Worm (Caenorhabditis elegans) whole organism, L2 larva: Measurements from ENCODE around the gene F13H10.9.

Experiments used
- C34F6.9 ChIP-seq: fragments of 150-350 bp; optimal IDR thresholded peaks from 2 replicates; lab custom pipeline; 2014; ENCODE audit warnings: missing biosample characterization, missing genetic modification characterization
- F13H6.1 ChIP-seq: sonication (generic microtip); optimal IDR thresholded peaks from 2 replicates; lab custom pipeline; 2016; ENCODE audit warnings: missing genetic modification characterization, missing compliant biosample characterization
- R02D3.7 ChIP-seq: fragments of 150-350 bp; optimal IDR thresholded peaks from 2 replicates; lab custom pipeline; 2014; ENCODE audit warnings: missing biosample characterization, missing genetic modification characterization
- ZK546.5 ChIP-seq: sonication (generic microtip); optimal IDR thresholded peaks from 2 replicates; lab custom pipeline; 2017; ENCODE audit warnings: missing biosample characterization, missing genetic modification characterization
- alr-1 ChIP-seq: fragments of 150-350 bp; optimal IDR thresholded peaks from 2 replicates; lab custom pipeline; 2014; ENCODE audit warnings: missing biosample characterization, missing genetic modification characterization
- ama-1 ChIP-seq: fragments of 150-350 bp; optimal IDR thresholded peaks from 2 replicates; lab custom pipeline; 2018; ENCODE audit warnings: inconsistent platforms
- blmp-1 ChIP-seq: sonication (generic microtip); optimal IDR thresholded peaks from 2 replicates; lab custom pipeline; 2017; ENCODE audit warnings: missing genetic modification characterization, mild to moderate bottlenecking, missing compliant biosample characterization, antibody characterized with exemption, moderate library complexity; ENCODE audit not compliant: insufficient read depth
- crh-2 ChIP-seq: sonication (generic microtip); optimal IDR thresholded peaks from 2 replicates; lab custom pipeline; 2017; ENCODE audit warnings: missing biosample characterization, missing genetic modification characterization
- elt-1 ChIP-seq: fragments of 150-350 bp; optimal IDR thresholded peaks from 2 replicates; lab custom pipeline; 2014; ENCODE audit warnings: missing biosample characterization, missing genetic modification characterization
- elt-3 ChIP-seq: sonication (generic microtip); optimal IDR thresholded peaks from 2 replicates; lab custom pipeline; 2017; ENCODE audit warnings: missing biosample characterization, missing genetic modification characterization
- fos-1 ChIP-seq: fragments of 150-350 bp; optimal IDR thresholded peaks from 2 replicates; lab custom pipeline; 2014; ENCODE audit warnings: missing biosample characterization, missing genetic modification characterization
- lin-11 ChIP-seq: fragments of 150-350 bp; sonication (generic microtip); optimal IDR thresholded peaks from 2 replicates; lab custom pipeline; 2014; ENCODE audit warnings: missing biosample characterization, missing genetic modification characterization, inconsistent platforms, mixed read lengths
- lsy-2 ChIP-seq, 2 experiments: fragments of 150-350 bp in 1 of 2; sonication (generic microtip) in 1 of 2; optimal IDR thresholded peaks; 2 replicates each; lab custom pipeline; 2014 to 2017; ENCODE audit warnings: missing biosample characterization in 2 of 2, missing genetic modification characterization in 2 of 2
- nhr-11 ChIP-seq: fragments of 150-350 bp; optimal IDR thresholded peaks from 2 replicates; lab custom pipeline; 2014; ENCODE audit warnings: missing biosample characterization, missing genetic modification characterization
- nhr-12 ChIP-seq: fragments of 150-350 bp; optimal IDR thresholded peaks from 2 replicates; lab custom pipeline; 2014; ENCODE audit warnings: missing biosample characterization, missing genetic modification characterization
- nhr-21 ChIP-seq: fragments of 150-350 bp; optimal IDR thresholded peaks from 2 replicates; lab custom pipeline; 2014; ENCODE audit warnings: missing biosample characterization, missing genetic modification characterization
- nhr-23 ChIP-seq: fragments of 150-350 bp; optimal IDR thresholded peaks from 2 replicates; lab custom pipeline; 2014; ENCODE audit warnings: missing biosample characterization, missing genetic modification reagents, missing genetic modification characterization
- nhr-237 ChIP-seq: fragments of 150-350 bp; optimal IDR thresholded peaks from 2 replicates; lab custom pipeline; 2014; ENCODE audit warnings: missing biosample characterization, missing genetic modification characterization
- nhr-25 ChIP-seq: fragments of 150-350 bp; sonication (generic microtip); optimal IDR thresholded peaks from 3 replicates; lab custom pipeline; 2014; ENCODE audit warnings: missing biosample characterization, missing genetic modification characterization
- peb-1 ChIP-seq: fragments of 150-350 bp; optimal IDR thresholded peaks from 2 replicates; lab custom pipeline; 2014; ENCODE audit warnings: missing biosample characterization, missing genetic modification characterization
- sem-4 ChIP-seq: fragments of 150-350 bp; optimal IDR thresholded peaks from 2 replicates; lab custom pipeline; 2014; ENCODE audit warnings: missing biosample characterization, missing genetic modification reagents, missing genetic modification characterization
- skn-1 ChIP-seq: sonication (generic microtip); optimal IDR thresholded peaks from 2 replicates; lab custom pipeline; 2017; ENCODE audit warnings: missing biosample characterization, missing genetic modification characterization
- snpc-4 ChIP-seq: fragments of 150-350 bp; optimal IDR thresholded peaks from 2 replicates; lab custom pipeline; 2014; ENCODE audit warnings: missing biosample characterization, missing genetic modification characterization
- unc-39 ChIP-seq: fragments of 150-350 bp; optimal IDR thresholded peaks from 2 replicates; lab custom pipeline; 2014; ENCODE audit warnings: missing biosample characterization, missing genetic modification characterization
- unc-62 ChIP-seq: fragments of 150-350 bp; optimal IDR thresholded peaks from 2 replicates; lab custom pipeline; 2014; ENCODE audit warnings: missing biosample characterization, missing genetic modification reagents, missing genetic modification characterization
- zag-1 ChIP-seq: fragments of 150-350 bp; optimal IDR thresholded peaks from 2 replicates; lab custom pipeline; 2014; ENCODE audit warnings: missing biosample characterization, missing genetic modification characterization
- ztf-11 ChIP-seq: sonication (generic microtip); optimal IDR thresholded peaks from 2 replicates; lab custom pipeline; 2017; ENCODE audit warnings: missing biosample characterization, missing genetic modification characterization
- ztf-4 ChIP-seq: fragments of 150-350 bp; optimal IDR thresholded peaks from 2 replicates; lab custom pipeline; 2014; ENCODE audit warnings: missing biosample characterization, missing genetic modification characterization

Gene F13H10.9

ce11 chrIV:11049806-11050205 is 48.1 kb downstream of the F13H10.9 start, which contains the start of gene F36H1.3:
TSS of gene F36H1.3 (plus strand) at chrIV:11050128.
- TF ChIP-seq ztf-11 (tag; lab: Kevin White, UChicago): no peak
- no peak for TF ChIP-seq nhr-23 (tag; lab: Kevin White, UChicago)
- no peak for TF ChIP-seq alr-1 (tag; lab: Kevin White, UChicago)
- TF ChIP-seq blmp-1 (tag; lab: Kevin White, UChicago): no peak
- no peak for TF ChIP-seq R02D3.7 (tag; lab: Kevin White, UChicago)
- TF ChIP-seq peb-1 (tag; lab: Kevin White, UChicago): no peak
- TF ChIP-seq F13H6.1 (tag; lab: Kevin White, UChicago): no peak
- TF ChIP-seq sem-4 (tag; lab: Kevin White, UChicago): no peak
- no peak for TF ChIP-seq C34F6.9 (tag; lab: Kevin White, UChicago)
- TF ChIP-seq ztf-4 (tag; lab: Kevin White, UChicago): no peak
- no peak for TF ChIP-seq snpc-4 (tag; lab: Kevin White, UChicago)
- TF ChIP-seq nhr-12 (tag; lab: Kevin White, UChicago): no peak
- TF ChIP-seq elt-3 (tag; lab: Kevin White, UChicago): no peak
- TF ChIP-seq skn-1 (tag; lab: Kevin White, UChicago): no peak
- no peak for TF ChIP-seq fos-1
- TF ChIP-seq lin-11 (tag; lab: Kevin White, UChicago): no peak
- TF ChIP-seq ama-1 (lab: Kevin White, UChicago): no peak
- no peak for TF ChIP-seq crh-2
- no peak for TF ChIP-seq nhr-25 (tag; lab: Kevin White, UChicago)
- TF ChIP-seq unc-39 (tag; lab: Kevin White, UChicago): no peak

- TF ChIP-seq nhr-25 (tag; lab: Kevin White, UChicago) (no peak), lsy-2 (tag; optimal IDR thresholded peaks at IDR 0.05; lab: Kevin White, UChicago) (no peak), ztf-4 (tag; lab: Kevin White, UChicago) (no peak), nhr-21 (tag; lab: Kevin White, UChicago) (no peak), R02D3.7 (tag; lab: Kevin White, UChicago) (no peak), nhr-237 (tag; lab: Kevin White, UChicago) (no peak), nhr-23 (tag; lab: Kevin White, UChicago) (no peak), ZK546.5 (no peak), nhr-11 (tag; lab: Kevin White, UChicago) (no peak), crh-2 (no peak), sem-4 (tag; lab: Kevin White, UChicago) (no peak), unc-62 (GFP tag; lab: Kevin White, UChicago) (no peak), zag-1 (tag; lab: Kevin White, UChicago) (no peak), elt-1 (no peak), unc-39 (tag; lab: Kevin White, UChicago) (no peak)
These were observed 50.2 kb downstream of the F13H10.9 start for ce11 chrIV:11051963-11052362.
